Worm (Caenorhabditis elegans) whole organism, L3 larva: Measurements from ENCODE around the gene scl-11.

Source experiments
- R02D3.7 ChIP-seq: fragments of 150-350 bp; optimal IDR thresholded peaks from 2 replicates; lab custom pipeline; 2014; ENCODE audit warnings: missing biosample characterization, missing genetic modification characterization
- aly-2 ChIP-seq: fragments of 150-350 bp; optimal IDR thresholded peaks from 2 replicates; lab custom pipeline; 2014; ENCODE audit warnings: missing biosample characterization, missing genetic modification characterization
- ama-1 ChIP-seq: fragments of 150-350 bp; optimal IDR thresholded peaks from 2 replicates; lab custom pipeline; 2018
- ceh-16 ChIP-seq: sonication (generic microtip); optimal IDR thresholded peaks from 2 replicates; lab custom pipeline; 2017; ENCODE audit warnings: missing biosample characterization, missing genetic modification characterization
- ceh-28 ChIP-seq: fragments of 150-350 bp; optimal IDR thresholded peaks from 2 replicates; lab custom pipeline; 2014; ENCODE audit warnings: missing biosample characterization, missing genetic modification reagents, missing genetic modification characterization
- ceh-82 ChIP-seq: fragments of 150-350 bp; optimal IDR thresholded peaks from 2 replicates; lab custom pipeline; 2014; ENCODE audit warnings: missing biosample characterization, missing genetic modification characterization
- ceh-9 ChIP-seq: sonication (generic microtip); optimal IDR thresholded peaks from 2 replicates; lab custom pipeline; 2018; ENCODE audit warnings: missing biosample characterization, missing genetic modification characterization
- daf-12 ChIP-seq: fragments of 150-350 bp; optimal IDR thresholded peaks from 2 replicates; lab custom pipeline; 2014; ENCODE audit warnings: missing biosample characterization, missing genetic modification reagents, missing genetic modification characterization
- egl-5 ChIP-seq: fragments of 150-350 bp; optimal IDR thresholded peaks from 2 replicates; lab custom pipeline; 2017; ENCODE audit warnings: missing biosample characterization, missing genetic modification reagents, missing genetic modification characterization, inconsistent platforms
- elt-1 ChIP-seq: fragments of 150-350 bp; optimal IDR thresholded peaks from 2 replicates; lab custom pipeline; 2014; ENCODE audit warnings: missing biosample characterization, missing genetic modification characterization
- elt-2 ChIP-seq: sonication (generic microtip); optimal IDR thresholded peaks from 2 replicates; lab custom pipeline; 2016; ENCODE audit warnings: missing genetic modification reagents, mild to moderate bottlenecking, missing genetic modification characterization, missing compliant biosample characterization
- eor-1 ChIP-seq, 2 experiments: fragments of 150-350 bp; optimal IDR thresholded peaks; 2 replicates each; lab custom pipeline; 2014 to 2018; ENCODE audit warnings: missing biosample characterization in 2 of 2, missing genetic modification characterization in 2 of 2
- fkh-10 ChIP-seq: sonication (generic microtip); optimal IDR thresholded peaks from 2 replicates; lab custom pipeline; 2017; ENCODE audit warnings: missing biosample characterization, missing genetic modification reagents, missing genetic modification characterization
- fkh-2 ChIP-seq: fragments of 150-350 bp; optimal IDR thresholded peaks from 2 replicates; lab custom pipeline; 2014; ENCODE audit warnings: missing biosample characterization, missing genetic modification reagents, missing genetic modification characterization
- jun-1 ChIP-seq: fragments of 150-350 bp; optimal IDR thresholded peaks from 2 replicates; lab custom pipeline; 2014; ENCODE audit warnings: missing biosample characterization, missing genetic modification reagents, missing genetic modification characterization
- lin-39 ChIP-seq: fragments of 150-350 bp; optimal IDR thresholded peaks from 2 replicates; lab custom pipeline; 2018; ENCODE audit warnings: missing biosample characterization, missing genetic modification reagents, missing genetic modification characterization
- mdl-1 ChIP-seq: fragments of 150-350 bp; optimal IDR thresholded peaks from 2 replicates; lab custom pipeline; 2014; ENCODE audit warnings: missing biosample characterization, missing genetic modification characterization
- mml-1 ChIP-seq: fragments of 150-350 bp; sonication (generic microtip); optimal IDR thresholded peaks from 3 replicates; lab custom pipeline; 2014; ENCODE audit warnings: missing biosample characterization, missing genetic modification characterization
- nfya-1 ChIP-seq: sonication (generic microtip); optimal IDR thresholded peaks from 2 replicates; lab custom pipeline; 2017; ENCODE audit warnings: missing genetic modification characterization, mild to moderate bottlenecking, missing compliant biosample characterization, antibody characterized with exemption, moderate library complexity; ENCODE audit not compliant: insufficient read depth
- nhr-25 ChIP-seq: sonication (generic microtip); optimal IDR thresholded peaks from 2 replicates; lab custom pipeline; 2017; ENCODE audit warnings: missing biosample characterization, missing genetic modification characterization
- nhr-28 ChIP-seq: fragments of 150-350 bp; optimal IDR thresholded peaks from 2 replicates; lab custom pipeline; 2014; ENCODE audit warnings: missing biosample characterization, missing genetic modification characterization
- nhr-43 ChIP-seq: sonication (generic microtip); optimal IDR thresholded peaks from 2 replicates; lab custom pipeline; 2016; ENCODE audit warnings: mild to moderate bottlenecking, missing genetic modification characterization, missing compliant biosample characterization; ENCODE audit not compliant: poor library complexity, severe bottlenecking
- nhr-67 ChIP-seq: fragments of 150-350 bp; optimal IDR thresholded peaks from 2 replicates; lab custom pipeline; 2014; ENCODE audit warnings: missing biosample characterization, missing genetic modification characterization
- nhr-76 ChIP-seq: fragments of 150-350 bp; sonication (generic microtip); optimal IDR thresholded peaks from 5 replicates; lab custom pipeline; 2014; ENCODE audit warnings: missing biosample characterization, missing genetic modification characterization
- pha-4 ChIP-seq: fragments of 150-350 bp; optimal IDR thresholded peaks from 2 replicates; lab custom pipeline; 2014; ENCODE audit warnings: missing biosample characterization, missing genetic modification reagents, missing genetic modification characterization
- pqm-1 ChIP-seq: fragments of 150-350 bp; optimal IDR thresholded peaks from 2 replicates; lab custom pipeline; 2017; ENCODE audit warnings: missing biosample characterization, missing genetic modification characterization, inconsistent platforms
- sea-2 ChIP-seq: fragments of 150-350 bp; sonication (generic microtip); optimal IDR thresholded peaks from 4 replicates; lab custom pipeline; 2014; ENCODE audit warnings: missing biosample characterization, missing genetic modification reagents, missing genetic modification characterization
- snpc-4 ChIP-seq: fragments of 150-350 bp; optimal IDR thresholded peaks from 2 replicates; lab custom pipeline; 2014; ENCODE audit warnings: missing biosample characterization, missing genetic modification characterization
- unc-62 ChIP-seq: fragments of 150-350 bp; sonication (generic microtip); optimal IDR thresholded peaks from 4 replicates; lab custom pipeline; 2014; ENCODE audit warnings: missing biosample characterization, missing genetic modification reagents, missing genetic modification characterization
- zag-1 ChIP-seq: fragments of 150-350 bp; optimal IDR thresholded peaks from 2 replicates; lab custom pipeline; 2014; ENCODE audit warnings: missing biosample characterization, missing genetic modification characterization
- ztf-11 ChIP-seq: fragments of 150-350 bp; optimal IDR thresholded peaks from 2 replicates; lab custom pipeline; 2014; ENCODE audit warnings: missing biosample characterization, missing genetic modification characterization

scl-11 gene

DNA sequence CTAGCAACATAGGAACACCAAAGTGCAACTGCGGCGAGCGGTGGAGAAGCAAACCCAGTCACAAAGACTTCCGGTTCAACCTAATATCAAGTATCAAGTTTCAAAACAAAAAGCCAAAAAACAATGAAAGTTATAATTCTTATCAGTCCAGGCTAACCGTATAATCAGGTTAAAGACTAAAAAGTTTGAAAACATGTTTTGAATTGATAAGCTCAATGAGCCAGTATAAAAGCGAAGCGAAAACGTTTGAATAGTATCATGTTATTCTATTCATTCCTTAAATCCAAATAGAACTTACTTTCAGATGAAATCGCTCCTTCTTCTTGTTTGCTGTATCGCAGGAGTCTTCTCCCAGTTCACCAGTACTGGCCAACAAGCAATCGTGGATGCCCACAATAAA, at the start of gene scl-11:
Gene scl-11 (plus strand): TSS at position 301 of the 400 bp plus-strand sequence.
- TF ChIP-seq aly-2 (tag; lab: Kevin White, UChicago) (no peak), ama-1 (lab: Kevin White, UChicago) (no peak), sea-2 (GFP tag; lab: Kevin White, UChicago) (no peak), unc-62 (no peak)

DNA sequence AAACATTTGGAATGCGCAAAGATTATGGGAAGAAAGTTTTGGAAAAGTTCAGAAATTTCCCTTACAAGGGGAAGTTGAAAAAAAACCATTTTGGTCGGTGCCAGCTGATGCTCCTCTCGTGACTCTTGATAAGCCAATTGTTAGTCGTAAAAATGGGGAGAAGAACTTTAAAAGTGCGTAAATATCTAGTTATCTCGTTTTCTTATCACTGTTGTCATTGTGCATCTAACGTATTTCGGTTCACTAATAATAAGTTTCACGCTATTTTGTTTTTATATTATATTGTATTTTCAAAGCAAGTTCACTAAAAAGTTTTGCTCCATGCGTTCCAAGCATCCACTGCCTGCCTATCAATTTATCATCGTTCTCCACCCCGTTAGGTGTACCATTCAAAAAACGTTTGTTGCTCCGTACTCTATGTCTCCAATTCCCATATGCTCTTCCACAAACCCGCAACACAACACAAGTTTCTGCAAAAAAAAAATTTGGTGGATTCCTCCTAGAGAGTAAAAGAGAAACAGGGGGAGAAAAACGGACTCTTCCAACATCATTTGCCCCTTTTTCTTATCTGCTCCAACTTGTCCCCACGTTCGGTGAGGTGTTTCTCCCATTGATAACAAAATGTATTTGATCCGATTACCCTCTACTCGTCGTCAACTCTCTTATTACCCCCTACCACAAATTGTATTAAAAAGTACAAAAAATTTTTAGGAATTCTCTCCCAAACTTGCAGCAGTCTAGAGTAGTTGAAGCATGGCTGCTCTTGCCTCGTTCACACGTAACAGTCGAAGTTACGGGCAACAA, 42.6 kb upstream of the scl-11 start, which contains the start of gene mbk-2:
Gene mbk-2 (plus strand): TSS at position 754 of the 804 bp plus-strand sequence.
- TF ChIP-seq pqm-1 (peak; percentile 66), elt-2 (tag; lab: Kevin White, UChicago) (peak; percentile 77), R02D3.7 (tag; lab: Kevin White, UChicago) (no peak)

DNA sequence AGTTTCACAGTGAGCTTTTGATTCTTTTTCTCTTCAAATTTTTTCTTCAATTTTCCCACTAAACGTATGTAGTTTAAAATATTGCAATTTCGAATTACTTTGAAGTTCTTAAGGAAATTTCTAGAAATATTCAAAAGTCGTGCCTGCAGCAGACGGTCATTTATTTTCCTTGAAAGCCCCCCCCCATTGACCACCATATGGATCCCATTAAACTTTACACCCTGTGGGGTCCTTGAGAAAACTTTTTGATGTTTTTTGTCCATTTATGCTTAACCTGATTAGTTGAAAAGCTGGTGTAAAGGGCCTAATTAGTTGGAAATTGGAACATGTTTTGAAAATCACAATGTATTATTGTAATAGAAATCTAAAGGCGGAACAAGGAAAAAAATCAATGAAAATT, 41.7 kb upstream of the scl-11 start:
- no peak for TF ChIP-seq ama-1 (lab: Kevin White, UChicago)
- TF ChIP-seq nhr-28 (tag; lab: Kevin White, UChicago) = no peak
- no peak for TF ChIP-seq elt-1 (tag; lab: Kevin White, UChicago)
- TF ChIP-seq pha-4 (tag; lab: Kevin White, UChicago) = no peak

DNA sequence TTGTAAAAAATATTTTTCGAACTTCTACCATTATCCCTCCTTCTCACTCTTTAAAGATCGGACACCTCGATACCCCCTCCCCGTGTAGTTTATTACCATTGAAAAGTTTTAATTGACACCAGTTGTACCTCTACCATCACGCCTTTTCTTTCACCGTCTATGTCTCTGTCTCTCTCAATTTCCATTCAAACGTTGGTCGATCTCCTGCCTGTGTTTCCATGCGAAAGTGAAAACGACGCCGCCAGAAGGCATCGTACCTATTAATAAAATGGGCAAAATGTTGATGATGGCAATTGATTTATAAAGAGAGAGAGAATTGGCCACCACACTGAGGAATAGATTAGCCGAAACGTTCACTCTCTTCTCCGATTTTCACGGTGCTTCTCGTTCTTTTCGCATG, 37.9 kb upstream of the scl-11 start:
- TF ChIP-seq elt-1 (tag; lab: Kevin White, UChicago) (peak; percentile 52), fkh-2 (tag; lab: Kevin White, UChicago) (no peak), lin-39 (tag; lab: Kevin White, UChicago) (no peak), nhr-25 (tag; lab: Kevin White, UChicago) (peak; percentile 59), ceh-28 (tag; lab: Kevin White, UChicago) (no peak), ceh-9 (tag; lab: Kevin White, UChicago) (no peak), eor-1 (tag; optimal IDR thresholded peaks at IDR 0.05; lab: Kevin White, UChicago) (no peak), fkh-10 (GFP tag; lab: Kevin White, UChicago) (no peak), egl-5 (tag; lab: Kevin White, UChicago) (peak; percentile 62)

DNA sequence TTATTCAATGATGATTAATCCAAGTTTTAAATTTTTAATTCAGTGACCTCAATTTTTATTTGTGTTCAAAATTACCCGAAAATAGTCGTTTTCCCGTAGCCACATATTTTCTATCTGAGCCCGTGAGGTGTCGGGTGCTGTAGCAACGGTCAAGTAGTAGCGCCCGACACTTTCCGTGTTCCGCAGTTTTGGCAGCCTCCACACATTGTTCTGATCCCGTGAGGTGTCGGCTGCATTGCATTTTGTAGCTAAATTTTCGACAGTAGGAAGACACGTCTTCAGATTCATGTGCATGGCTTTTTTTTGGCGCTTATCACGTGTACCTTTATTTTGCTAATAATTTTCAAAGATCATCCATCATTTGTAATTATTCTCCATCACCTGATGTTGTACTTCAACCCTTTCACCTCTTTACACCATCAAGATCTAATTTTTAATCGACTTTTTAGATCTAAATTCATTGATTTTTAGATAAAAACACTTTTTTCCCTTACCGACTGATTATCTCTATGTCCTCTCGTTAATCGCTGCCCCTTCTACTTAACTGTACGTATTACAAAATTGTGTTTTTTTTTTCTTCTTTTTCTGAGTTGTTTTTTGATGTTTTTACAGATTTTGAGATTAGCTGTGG, 37.3 kb upstream of the scl-11 start:
- TF ChIP-seq sea-2 (GFP tag; lab: Kevin White, UChicago) (no peak), zag-1 (tag; lab: Kevin White, UChicago) (no peak), mml-1 (tag; lab: Kevin White, UChicago) (no peak), ceh-28 (tag; lab: Kevin White, UChicago) (no peak), pqm-1 (no peak), nhr-43 (tag; lab: Kevin White, UChicago) (no peak), ceh-16 (tag; lab: Kevin White, UChicago) (no peak), nhr-76 (tag; lab: Kevin White, UChicago) (no peak), mdl-1 (tag; lab: Kevin White, UChicago) (no peak), ztf-11 (no peak), snpc-4 (peak; percentile 24), elt-1 (tag; lab: Kevin White, UChicago) (peak; percentile 97), ceh-82 (tag; lab: Kevin White, UChicago) (no peak), nhr-67 (tag; lab: Kevin White, UChicago) (no peak), nhr-25 (tag; lab: Kevin White, UChicago) (no peak)

DNA sequence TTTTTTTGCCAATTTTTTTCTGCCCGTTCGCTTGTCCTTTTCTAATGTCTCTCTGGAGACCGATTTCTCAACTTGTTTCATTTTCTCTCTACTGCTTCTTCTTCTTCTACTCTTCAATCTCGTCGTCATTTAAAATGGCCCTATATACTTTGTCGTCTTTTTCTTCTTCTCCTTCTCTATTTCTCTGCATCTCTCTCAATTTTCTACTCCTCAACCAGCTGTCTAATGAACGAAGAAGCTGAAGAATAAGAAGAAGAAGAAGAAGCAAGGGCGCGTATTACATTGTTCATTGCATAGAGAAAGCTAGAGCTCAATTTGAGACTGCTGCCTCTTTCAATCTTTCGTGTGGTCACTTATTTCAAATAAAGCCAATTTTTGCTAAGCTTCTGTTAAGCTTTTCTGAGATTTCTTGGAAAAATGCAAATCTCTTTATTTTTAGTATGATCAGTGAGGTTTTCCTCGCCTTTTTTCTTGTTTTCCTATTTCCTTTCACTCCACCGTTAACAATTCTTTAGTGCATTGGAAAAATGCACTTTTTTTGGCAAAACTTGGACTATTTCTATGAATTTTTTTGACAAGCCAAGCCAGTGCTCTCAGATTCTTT, 35.3 kb upstream of the scl-11 start:
- peak; percentile 29 for TF ChIP-seq egl-5 (tag; lab: Kevin White, UChicago)
- no peak for TF ChIP-seq ceh-28 (tag; lab: Kevin White, UChicago)
- TF ChIP-seq jun-1 = no peak
- TF ChIP-seq nfya-1 (tag; lab: Kevin White, UChicago) = peak; percentile 38
- no peak for TF ChIP-seq mml-1 (tag; lab: Kevin White, UChicago)
- TF ChIP-seq daf-12 (tag; lab: Kevin White, UChicago) = no peak
- peak; percentile 44 for TF ChIP-seq lin-39 (tag; lab: Kevin White, UChicago)
- TF ChIP-seq, all 47 proteins: peak for 3
